Fruit fly (Drosophila melanogaster): ENCODE data around the gene nac.

- TF ChIP-seq CG11762 (GFP tag; optimal IDR thresholded peaks at IDR 0.05; ENCODE audit: insufficient read depth) (no peak), esn (GFP tag; optimal IDR thresholded peaks at IDR 0.05) (no peak), CG16779 (tag; optimal IDR thresholded peaks at IDR 0.05) (no peak), pdm3 (GFP tag; optimal IDR thresholded peaks at IDR 0.05) (no peak), Sox15 (GFP tag; optimal IDR thresholded peaks at IDR 0.05) (no peak)
These were observed 20.2 kb upstream of the nac start, which contains the start of gene CG7443 for dm6 chr3R:8324016-8324415.

Data from whole organism, prepupa.